Worm (Caenorhabditis elegans): ENCODE data around the gene lir-2.

DNA sequence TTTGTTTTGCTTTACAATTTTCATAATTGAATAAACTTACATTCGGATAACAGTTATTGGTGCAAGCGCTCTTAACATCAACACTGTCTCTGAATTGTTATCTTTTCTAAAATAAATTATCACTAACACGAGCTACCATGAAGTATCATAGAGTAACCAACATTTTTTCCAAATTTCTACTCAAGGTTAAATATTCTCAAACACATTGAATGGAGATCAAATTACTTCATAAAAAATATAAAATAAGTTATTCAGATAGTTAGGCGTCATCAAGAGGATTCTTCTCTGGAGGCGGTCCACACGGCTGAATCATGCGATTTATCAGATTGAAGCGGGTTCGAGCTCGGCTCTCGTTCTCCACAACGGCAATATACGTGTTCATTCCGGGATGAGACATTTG is 31.3 kb downstream of the lir-2 start, which contains the start of gene B0495.5:
- TF ChIP-seq ztf-23 (GFP tag; IDR thresholded peaks at IDR 0.05) (no peak), cog-1 (tag; optimal IDR thresholded peaks at IDR 0.05) (no peak)
